Worm (Caenorhabditis elegans): ENCODE results near the gene cubn-1.

The cubn-1 gene

DNA sequence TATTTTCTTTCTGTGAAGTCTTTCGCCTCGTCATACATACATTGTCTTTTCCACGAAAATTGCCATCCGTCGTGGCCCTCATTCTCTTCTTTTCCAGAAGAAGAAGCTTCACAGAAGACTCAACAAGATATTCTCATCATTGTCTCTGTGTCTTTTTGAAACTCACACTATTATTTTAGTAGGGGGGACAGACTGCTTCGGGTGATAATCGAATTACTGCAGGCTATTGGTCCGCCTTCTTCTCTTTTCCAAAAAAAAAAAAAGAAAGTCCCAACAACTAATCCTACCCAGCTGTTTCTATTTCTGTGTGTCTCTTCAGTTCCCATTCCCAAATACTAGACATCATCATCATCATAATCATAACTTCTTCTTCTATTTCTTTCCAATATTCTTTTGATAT, 27.7 kb upstream of the cubn-1 start:
- TF ChIP-seq lin-14 (GFP tag; optimal IDR thresholded peaks at IDR 0.05) (peak; percentile 52), unc-130 (tag; optimal IDR thresholded peaks at IDR 0.05) (no peak), nhr-71 (tag; optimal IDR thresholded peaks at IDR 0.05) (peak; percentile 24), mab-9 (GFP tag; IDR thresholded peaks at IDR 0.05) (no peak), tbx-2 (tag; optimal IDR thresholded peaks at IDR 0.05) (peak; percentile 25), elt-3 (tag; optimal IDR thresholded peaks at IDR 0.05) (no peak), mdl-1 (tag; optimal IDR thresholded peaks at IDR 0.05) (no peak), efl-1 (optimal IDR thresholded peaks at IDR 0.05) (no peak), efl-1 (GFP tag; optimal IDR thresholded peaks at IDR 0.05 in 1 of 2) (peak in 1 of 2 experiments; percentile 20), nhr-77 (tag; optimal IDR thresholded peaks at IDR 0.05) (no peak)

DNA sequence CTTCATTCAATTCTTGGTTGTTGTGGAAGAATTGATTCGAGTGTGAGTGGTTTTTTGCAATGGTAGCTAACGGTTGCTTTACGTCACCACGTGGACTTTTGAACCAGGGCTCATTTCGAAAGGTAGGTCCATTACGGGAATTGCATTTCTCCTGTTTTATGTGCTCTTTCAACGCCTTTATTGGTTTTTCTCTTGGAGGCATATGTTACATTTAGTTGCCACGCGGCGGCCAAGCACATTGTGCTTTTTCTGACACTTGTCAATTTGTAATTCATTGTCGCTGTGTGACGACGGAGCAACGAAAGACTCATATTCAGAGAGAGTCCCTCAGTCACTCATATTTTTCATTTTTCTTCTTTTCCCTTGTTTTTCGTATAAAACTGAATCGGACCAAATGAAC, 26.4 kb upstream of the cubn-1 start:
- TF ChIP-seq pax-3 (tag; optimal IDR thresholded peaks at IDR 0.05) (peak; percentile 5), mep-1 (tag; optimal IDR thresholded peaks at IDR 0.05) (no peak), lin-14 (GFP tag; optimal IDR thresholded peaks at IDR 0.05) (peak; percentile 34)

DNA sequence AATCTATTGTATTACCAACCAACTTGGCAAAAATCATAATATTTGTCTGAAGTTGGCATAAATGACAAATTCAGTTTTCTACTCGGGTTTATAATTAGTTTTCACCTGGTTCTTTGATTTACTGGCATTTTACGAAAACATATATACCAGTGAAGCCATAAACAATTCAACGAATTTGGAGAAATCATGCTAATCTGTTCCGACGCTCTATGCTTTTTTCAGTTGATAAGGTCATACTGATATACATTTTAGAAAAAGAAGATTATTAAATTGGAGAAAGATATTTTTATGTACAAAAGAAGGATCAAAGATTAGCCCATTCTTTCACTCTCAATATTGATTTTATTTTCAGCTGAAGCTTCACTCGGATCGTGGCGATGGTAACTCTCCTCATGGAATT, 24.3 kb upstream of the cubn-1 start:
- TF ChIP-seq dsc-1 (tag; optimal IDR thresholded peaks at IDR 0.05) (peak; percentile 76), pax-3 (tag; optimal IDR thresholded peaks at IDR 0.05) (peak; percentile 79), fkh-8 (tag; optimal IDR thresholded peaks at IDR 0.05) (peak; percentile 42), aly-2 (tag; optimal IDR thresholded peaks at IDR 0.05) (no peak)

ce11 chrV:12588030-12588429, 23.1 kb upstream of the cubn-1 start, which contains the start of gene C14C10.1:
Gene C14C10.1 (plus strand): TSS chrV:12588330.
- TF ChIP-seq nhr-71 (tag; optimal IDR thresholded peaks at IDR 0.05) (no peak), mep-1 (tag; optimal IDR thresholded peaks at IDR 0.05) (no peak), dpl-1 (GFP tag; optimal IDR thresholded peaks at IDR 0.05) (no peak), fkh-4 (tag; optimal IDR thresholded peaks at IDR 0.05; ENCODE audit: borderline replicate concordance) (no peak), isw-1 (GFP tag; IDR thresholded peaks at IDR 0.05) (no peak), skn-1 (tag; optimal IDR thresholded peaks at IDR 0.05) (no peak), efl-1 (optimal IDR thresholded peaks at IDR 0.05) (no peak), efl-1 (GFP tag; optimal IDR thresholded peaks at IDR 0.05 in 1 of 2) (no peak), mab-9 (GFP tag; IDR thresholded peaks at IDR 0.05) (no peak)

DNA sequence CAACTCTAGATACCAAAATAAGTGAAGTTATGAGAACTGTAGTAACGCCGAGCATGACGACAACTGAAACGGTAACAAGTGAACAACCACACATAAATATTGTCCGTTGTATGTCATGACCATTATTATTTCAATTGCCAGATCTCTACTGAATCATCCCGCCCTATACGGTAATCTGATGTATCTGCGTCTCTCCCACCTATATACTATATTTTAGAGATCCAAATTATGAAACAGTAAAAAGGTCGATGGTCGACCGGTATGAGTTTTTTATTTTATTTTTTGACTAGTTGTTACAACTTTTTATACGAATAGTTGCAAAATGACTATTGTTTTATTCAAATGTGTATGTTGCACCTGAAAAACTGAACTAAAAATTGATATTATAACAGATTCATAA, 20.5 kb upstream of the cubn-1 start, which contains the start of gene ttr-43:
ttr-43 (minus strand) TSS at position 101 of the 400 bp plus-strand sequence.
- no peak for TF ChIP-seq ama-1 (optimal IDR thresholded peaks at IDR 0.05)
- TF ChIP-seq nhr-237 (tag; optimal IDR thresholded peaks at IDR 0.05): no peak
- no peak for TF ChIP-seq fkh-4 (tag; optimal IDR thresholded peaks at IDR 0.05; ENCODE audit: borderline replicate concordance)
- TF ChIP-seq nhr-47 (tag; optimal IDR thresholded peaks at IDR 0.05): no peak
- no peak for TF ChIP-seq nhr-85 (tag)
- no peak for TF ChIP-seq unc-62 (GFP tag; optimal IDR thresholded peaks at IDR 0.05)
- no peak for TF ChIP-seq dsc-1 (tag; optimal IDR thresholded peaks at IDR 0.05)
- no peak for TF ChIP-seq efl-1 (optimal IDR thresholded peaks at IDR 0.05)
- no peak for TF ChIP-seq efl-1 (GFP tag; optimal IDR thresholded peaks at IDR 0.05 in 1 of 2)
- no peak for TF ChIP-seq ceh-63 (GFP tag; optimal IDR thresholded peaks at IDR 0.05)
- TF ChIP-seq hlh-4 (tag; optimal IDR thresholded peaks at IDR 0.05): no peak
- TF ChIP-seq sptf-1 (tag; optimal IDR thresholded peaks at IDR 0.05): no peak
- TF ChIP-seq ets-5 (GFP tag; IDR thresholded peaks at IDR 0.05): no peak

DNA sequence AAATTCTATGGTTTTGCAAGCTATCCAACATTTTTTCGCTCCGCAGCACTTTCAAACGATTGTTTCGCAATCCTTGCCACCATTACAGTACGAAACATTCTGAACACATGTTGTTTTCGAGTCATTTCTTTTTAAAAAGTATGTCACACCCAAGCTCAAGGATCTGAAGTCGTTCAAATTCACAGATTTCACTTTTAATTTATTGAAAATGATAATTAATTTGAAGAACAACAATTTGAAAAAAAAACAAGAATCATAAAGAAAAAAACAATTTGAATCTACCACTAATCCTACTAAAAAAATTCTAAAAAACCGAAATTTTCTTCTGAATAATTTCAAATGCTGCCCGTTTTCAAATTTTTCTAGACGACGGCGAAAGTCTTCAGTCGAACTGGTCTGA, 18.8 kb upstream of the cubn-1 start, which contains the start of gene C14C10.2:
C14C10.2 (minus strand) TSS at position 101 of the 400 bp plus-strand sequence.
- TF ChIP-seq aly-2 (tag; optimal IDR thresholded peaks at IDR 0.05): peak; percentile 26
- TF ChIP-seq grh-1 (GFP tag; IDR thresholded peaks at IDR 0.05): no peak

- TF ChIP-seq nhr-85 (tag) (no peak), ceh-8 (GFP tag; optimal IDR thresholded peaks at IDR 0.05) (no peak), nhr-19 (GFP tag; conservative IDR thresholded peaks at IDR 0.05) (no peak), ceh-90 (tag; optimal IDR thresholded peaks at IDR 0.05) (no peak), blmp-1 (tag; optimal IDR thresholded peaks at IDR 0.05) (no peak), mdl-1 (tag; optimal IDR thresholded peaks at IDR 0.05) (no peak), fos-1 (tag; optimal IDR thresholded peaks at IDR 0.05) (no peak), nhr-12 (tag; optimal IDR thresholded peaks at IDR 0.05) (no peak), lin-15B (tag; optimal IDR thresholded peaks at IDR 0.05) (no peak), snu-23 (GFP tag; optimal IDR thresholded peaks at IDR 0.05) (no peak), snpc-4 (tag; optimal IDR thresholded peaks at IDR 0.05) (no peak), unc-62 (GFP tag; optimal IDR thresholded peaks at IDR 0.05) (no peak), C34B4.2 (tag; optimal IDR thresholded peaks at IDR 0.05) (no peak), hpl-2 (GFP tag; optimal IDR thresholded peaks at IDR 0.05) (no peak)
Observed at ce11 chrV:12596196-12596595, 14.9 kb upstream of the cubn-1 start, which contains the start of gene mma-1. Gene mma-1 (minus strand): TSS chrV:12596296.
